Worm (Caenorhabditis elegans) whole organism, young adult: ENCODE results near the gene irld-44.

ENCODE experiments used
- Y56A3A.18 ChIP-seq: fragments of 200-800 bp; sonication (Bioruptor generic); IDR thresholded peaks from 2 replicates; pipeline ENCODE4 v1.3.6; 2022; ENCODE audit warnings: missing genetic modification reagents, missing genetic modification characterization, missing compliant biosample characterization
- aptf-2 ChIP-seq: fragments of 200-800 bp; sonication (Bioruptor generic); conservative IDR thresholded peaks from 2 replicates; pipeline ENCODE4 v1.3.6; 2022; ENCODE audit warnings: missing genetic modification reagents, missing genetic modification characterization, missing compliant biosample characterization
- die-1 ChIP-seq: sonication (generic microtip); optimal IDR thresholded peaks from 2 replicates; lab custom pipeline; 2016; ENCODE audit warnings: missing genotype, mild to moderate bottlenecking, missing genetic modification characterization, missing compliant biosample characterization
- dpff-1 ChIP-seq: sonication (generic microtip); optimal IDR thresholded peaks from 2 replicates; lab custom pipeline; 2017; ENCODE audit warnings: mild to moderate bottlenecking, missing genetic modification characterization, missing compliant biosample characterization
- lin-35 ChIP-seq, 3 experiments: fragments of 150-350 bp in 2 of 3; sonication (generic microtip) in 1 of 3; optimal IDR thresholded peaks; 2 replicates each; lab custom pipeline; 2014 to 2018; ENCODE audit warnings: missing biosample characterization in 3 of 3, missing genetic modification characterization in 3 of 3, missing genetic modification reagents in 3 of 3
- nhr-120 ChIP-seq: fragments of 200-800 bp; sonication (Bioruptor generic); IDR thresholded peaks from 2 replicates; pipeline ENCODE4 v1.3.6; 2022; ENCODE audit warnings: missing genetic modification characterization, missing compliant biosample characterization
- nhr-27 ChIP-seq: fragments of 200-800 bp; sonication (Bioruptor generic); optimal IDR thresholded peaks from 2 replicates; lab custom pipeline; 2018; ENCODE audit warnings: mild to moderate bottlenecking, missing genetic modification characterization, moderate library complexity, missing compliant biosample characterization

ce11 chrV:1640008-1640407 is 11.1 kb upstream of the irld-44 start, which contains the start of gene str-221:
- TF ChIP-seq die-1 = no peak
- no peak for TF ChIP-seq aptf-2 (GFP tag; lab: Robert Waterston, UW)
- TF ChIP-seq lin-35 (GFP tag; optimal IDR thresholded peaks at IDR 0.05; lab: Kevin White, UChicago) = no peak
- no peak for TF ChIP-seq nhr-27 (tag; lab: Kevin White, UChicago)
- TF ChIP-seq Y56A3A.18 = no peak
- no peak for TF ChIP-seq nhr-120 (GFP tag; lab: Robert Waterston, UW)
- no peak for TF ChIP-seq dpff-1 (tag; lab: Kevin White, UChicago)
